Worm (Caenorhabditis elegans) whole organism, mixed stage, embryonic: ENCODE results near the gene cest-30.

Experiments used
- ces-1 ChIP-seq: fragments of 150-350 bp; optimal IDR thresholded peaks from 2 replicates; lab custom pipeline; 2014; ENCODE audit warnings: missing biosample characterization, missing genetic modification reagents, missing genetic modification characterization
- drap-1 ChIP-seq: fragments of 200-800 bp; sonication (Bioruptor generic); optimal IDR thresholded peaks from 3 replicates; lab custom pipeline; 2018; ENCODE audit warnings: mild to moderate bottlenecking, missing genetic modification characterization, missing compliant biosample characterization
- elt-1 ChIP-seq: sonication (generic microtip); optimal IDR thresholded peaks from 2 replicates; lab custom pipeline; 2017; ENCODE audit warnings: missing genetic modification characterization, mild to moderate bottlenecking, missing compliant biosample characterization, antibody characterized with exemption, moderate library complexity, borderline replicate concordance; ENCODE audit not compliant: insufficient read depth
- elt-3 ChIP-seq: fragments of 150-350 bp; optimal IDR thresholded peaks from 2 replicates; lab custom pipeline; 2014; ENCODE audit warnings: missing biosample characterization, missing genetic modification characterization
- lin-13 ChIP-seq: fragments of 150-350 bp; optimal IDR thresholded peaks from 2 replicates; lab custom pipeline; 2014; ENCODE audit warnings: missing biosample characterization, missing genetic modification characterization
- lsy-2 ChIP-seq: fragments of 150-350 bp; optimal IDR thresholded peaks from 2 replicates; lab custom pipeline; 2014; ENCODE audit warnings: missing biosample characterization, missing genetic modification characterization
- mab-5 ChIP-seq: fragments of 150-350 bp; optimal IDR thresholded peaks from 2 replicates; lab custom pipeline; 2014; ENCODE audit warnings: missing biosample characterization, missing genetic modification characterization
- mep-1 ChIP-seq: fragments of 150-350 bp; optimal IDR thresholded peaks from 2 replicates; lab custom pipeline; 2017; ENCODE audit warnings: missing biosample characterization, missing genetic modification reagents, missing genetic modification characterization, inconsistent platforms
- nhr-12 ChIP-seq: fragments of 150-350 bp; optimal IDR thresholded peaks from 2 replicates; lab custom pipeline; 2014; ENCODE audit warnings: missing biosample characterization, missing genetic modification characterization
- nhr-76 ChIP-seq: sonication (generic microtip); optimal IDR thresholded peaks from 2 replicates; lab custom pipeline; 2017; ENCODE audit warnings: missing biosample characterization, missing genetic modification characterization
- pha-4 ChIP-seq: fragments of 150-350 bp; optimal IDR thresholded peaks from 2 replicates; lab custom pipeline; 2018; ENCODE audit warnings: missing biosample characterization, missing genetic modification reagents, missing genetic modification characterization
- snpc-4 ChIP-seq: fragments of 150-350 bp; optimal IDR thresholded peaks from 2 replicates; lab custom pipeline; 2014; ENCODE audit warnings: missing biosample characterization, missing genetic modification characterization
- unc-62 ChIP-seq: fragments of 150-350 bp; optimal IDR thresholded peaks from 2 replicates; lab custom pipeline; 2014; ENCODE audit warnings: missing biosample characterization, missing genetic modification reagents, missing genetic modification characterization
- ztf-11 ChIP-seq: fragments of 150-350 bp; optimal IDR thresholded peaks from 2 replicates; lab custom pipeline; 2014; ENCODE audit warnings: missing biosample characterization, missing genetic modification characterization

- no peak for TF ChIP-seq ces-1 (GFP tag; lab: Kevin White, UChicago)
- TF ChIP-seq lin-13 (tag; lab: Kevin White, UChicago), result no peak
- TF ChIP-seq mep-1 (tag; lab: Kevin White, UChicago), result no peak
- no peak for TF ChIP-seq elt-1 (tag; lab: Kevin White, UChicago)
- TF ChIP-seq ztf-11 (tag; lab: Kevin White, UChicago), result no peak
- no peak for TF ChIP-seq snpc-4 (tag; lab: Kevin White, UChicago)
- no peak for TF ChIP-seq nhr-76 (tag; lab: Kevin White, UChicago)
- no peak for TF ChIP-seq lsy-2 (tag; lab: Kevin White, UChicago)
- no peak for TF ChIP-seq pha-4 (tag; lab: Kevin White, UChicago)
- TF ChIP-seq nhr-12 (tag; lab: Kevin White, UChicago), result no peak
- no peak for TF ChIP-seq unc-62 (GFP tag; lab: Kevin White, UChicago)
- no peak for TF ChIP-seq mab-5 (tag; lab: Kevin White, UChicago)
- TF ChIP-seq elt-3 (tag; lab: Kevin White, UChicago), result no peak
- no peak for TF ChIP-seq drap-1
Measured at ce11 chrV:5273241-5273640, 10.3 kb upstream of the cest-30 start.
